Worm (Caenorhabditis elegans): ENCODE data around the gene C05C10.8.

DNA sequence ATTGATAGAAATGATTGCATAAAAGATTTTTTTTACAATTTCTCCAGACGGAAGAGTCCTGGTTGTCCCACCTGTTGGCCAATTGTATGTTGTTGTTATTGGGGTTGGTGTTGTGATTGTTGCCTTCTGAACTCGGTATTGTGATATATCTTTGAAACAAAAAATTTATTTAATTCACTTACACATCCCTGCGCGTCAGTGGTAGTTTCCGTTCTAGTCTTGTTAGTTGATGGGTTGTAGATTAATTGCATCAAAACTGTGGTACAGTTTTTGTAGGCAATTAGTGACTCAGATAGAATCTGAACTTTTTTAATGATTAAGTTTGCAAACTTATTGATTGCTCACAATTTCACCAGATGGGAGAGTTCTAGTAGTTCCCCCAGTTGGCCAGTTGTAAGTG, 13.3 kb downstream of the C05C10.8 start:
- TF ChIP-seq gei-17 (GFP tag; optimal IDR thresholded peaks at IDR 0.05): no peak
- no peak for TF ChIP-seq ztf-22 (GFP tag; optimal IDR thresholded peaks at IDR 0.05)
- no peak for TF ChIP-seq nhr-80 (tag; optimal IDR thresholded peaks at IDR 0.05)
- TF ChIP-seq nfya-2 (GFP tag; IDR thresholded peaks at IDR 0.05): no peak
- TF ChIP-seq unc-62 (GFP tag; optimal IDR thresholded peaks at IDR 0.05): no peak
- no peak for TF ChIP-seq tlf-1 (GFP tag; optimal IDR thresholded peaks at IDR 0.05)
- no peak for TF ChIP-seq xnd-1 (tag; optimal IDR thresholded peaks at IDR 0.05)
- no peak for TF ChIP-seq ceh-91 (GFP tag; IDR thresholded peaks at IDR 0.05)
- TF ChIP-seq ceh-100 (GFP tag; IDR thresholded peaks at IDR 0.05): no peak
- TF ChIP-seq ama-1 (optimal IDR thresholded peaks at IDR 0.05): no peak
- TF ChIP-seq ama-1 (GFP tag; optimal IDR thresholded peaks at IDR 0.05): no peak
- no peak for TF ChIP-seq T07F8.4 (tag; optimal IDR thresholded peaks at IDR 0.05)
- TF ChIP-seq egl-44 (GFP tag; IDR thresholded peaks at IDR 0.05): no peak
- TF ChIP-seq ets-4 (GFP tag; optimal IDR thresholded peaks at IDR 0.05): no peak
- TF ChIP-seq efl-1 (GFP tag; optimal IDR thresholded peaks at IDR 0.05): no peak
